Fruit fly (Drosophila melanogaster) whole organism, adult: ENCODE data around the gene Sfp87B.

Experiments
- CG11617 ChIP-seq: fragments of 200-800 bp; sonication (Bioruptor generic); optimal IDR thresholded peaks from 2 replicates; lab custom pipeline; 2017; ENCODE audit warnings: mild to moderate bottlenecking, missing biosample characterization, missing genetic modification reagents, missing genetic modification characterization
- CG12768 ChIP-seq: fragments of 200-800 bp; sonication (Bioruptor generic); optimal IDR thresholded peaks from 2 replicates; lab custom pipeline; 2017; ENCODE audit warnings: missing biosample characterization, missing genetic modification characterization, mild to moderate bottlenecking, moderate library complexity, missing genetic modification reagents
- CG14711 ChIP-seq: fragments of 200-800 bp; sonication (Bioruptor generic); optimal IDR thresholded peaks from 2 replicates; lab custom pipeline; 2018; ENCODE audit warnings: missing biosample characterization, mild to moderate bottlenecking, missing genetic modification characterization, moderate library complexity
- CG1620 ChIP-seq: fragments of 200-800 bp; sonication (Bioruptor generic); optimal IDR thresholded peaks from 2 replicates; lab custom pipeline; 2016; ENCODE audit warnings: missing biosample characterization, missing genetic modification characterization
- CG33017 ChIP-seq: fragments of 200-800 bp; sonication (Bioruptor generic); optimal IDR thresholded peaks from 2 replicates; lab custom pipeline; 2018; ENCODE audit warnings: missing biosample characterization, mild to moderate bottlenecking, missing genetic modification characterization, moderate library complexity
- CG5204 ChIP-seq: fragments of 200-800 bp; sonication (Bioruptor generic); optimal IDR thresholded peaks from 2 replicates; lab custom pipeline; 2016; ENCODE audit warnings: missing biosample characterization, missing genetic modification characterization
- CG7045 ChIP-seq: fragments of 200-800 bp; sonication (Bioruptor generic); optimal IDR thresholded peaks from 2 replicates; lab custom pipeline; 2017; ENCODE audit warnings: missing biosample characterization, mild to moderate bottlenecking, missing genetic modification characterization
- CG7101 ChIP-seq: fragments of 200-800 bp; sonication (Bioruptor generic); optimal IDR thresholded peaks from 2 replicates; lab custom pipeline; 2018; ENCODE audit warnings: missing biosample characterization, mild to moderate bottlenecking, missing genetic modification characterization, moderate library complexity
- Clk ChIP-seq: fragments of 200-800 bp; sonication (Bioruptor generic); optimal IDR thresholded peaks from 2 replicates; lab custom pipeline; 2017; ENCODE audit warnings: missing biosample characterization, missing genetic modification characterization
- Crg-1 ChIP-seq: fragments of 200-800 bp; sonication (Bioruptor generic); optimal IDR thresholded peaks from 2 replicates; lab custom pipeline; 2016; ENCODE audit warnings: missing biosample characterization, missing genetic modification characterization
- Hr96 ChIP-seq: fragments of 200-800 bp; sonication (Bioruptor generic); optimal IDR thresholded peaks from 2 replicates; lab custom pipeline; 2016; ENCODE audit warnings: missing biosample characterization, missing genetic modification characterization
- Mnt ChIP-seq: fragments of 200-800 bp; sonication (Bioruptor generic); optimal IDR thresholded peaks from 2 replicates; lab custom pipeline; 2016; ENCODE audit warnings: missing biosample characterization, mild to moderate bottlenecking, missing genetic modification characterization
- bab1 ChIP-seq: fragments of 200-800 bp; sonication (Bioruptor generic); optimal IDR thresholded peaks from 3 replicates; lab custom pipeline; 2019; ENCODE audit warnings: missing biosample characterization, mild to moderate bottlenecking, missing genetic modification characterization, moderate library complexity
- cic ChIP-seq: fragments of 200-800 bp; sonication (Bioruptor generic); optimal IDR thresholded peaks from 2 replicates; lab custom pipeline; 2017; ENCODE audit warnings: missing biosample characterization, mild to moderate bottlenecking, missing genetic modification characterization, moderate library complexity
- cnc ChIP-seq, 2 experiments: fragments of >200 bp; optimal IDR thresholded peaks; 2 replicates each; lab custom pipeline; 2017
- kay ChIP-seq: fragments of 200-800 bp; sonication (Bioruptor generic); peaks from one replicate; lab custom pipeline; 2016; ENCODE audit warnings: missing biosample characterization, missing genetic modification characterization, borderline replicate concordance
- ovo ChIP-seq: fragments of 200-800 bp; sonication (Bioruptor generic); optimal IDR thresholded peaks from 2 replicates; lab custom pipeline; 2016; ENCODE audit warnings: missing biosample characterization, missing genetic modification characterization
- pad ChIP-seq: fragments of 200-800 bp; sonication (Bioruptor generic); optimal IDR thresholded peaks from 3 replicates; lab custom pipeline; 2017; ENCODE audit warnings: missing biosample characterization, missing genetic modification characterization, mild to moderate bottlenecking, moderate library complexity, missing genetic modification reagents
- tj ChIP-seq: fragments of 200-800 bp; sonication (Bioruptor generic); optimal IDR thresholded peaks from 3 replicates; lab custom pipeline; 2017; ENCODE audit warnings: missing biosample characterization, mild to moderate bottlenecking, missing genetic modification characterization, moderate library complexity
- toe ChIP-seq: fragments of 200-800 bp; sonication (Bioruptor generic); optimal IDR thresholded peaks from 2 replicates; lab custom pipeline; 2016; ENCODE audit warnings: missing biosample characterization, missing genetic modification characterization

Gene Sfp87B

dm6 chr3R:12272826-12273225, at the start of gene Sfp87B:
Gene Sfp87B (plus strand): TSS chr3R:12273126.
- TF ChIP-seq bab1 (GFP tag; lab: Kevin White, UChicago) (no peak), CG7101 (tag; lab: Kevin White, UChicago) (no peak), pad (GFP tag; lab: Kevin White, UChicago) (no peak), CG7045 (GFP tag; lab: Kevin White, UChicago) (no peak), CG5204 (no peak), CG11617 (GFP tag; lab: Kevin White, UChicago) (no peak), cic (GFP tag; lab: Kevin White, UChicago) (no peak), toe (no peak), CG1620 (no peak)

- no peak for TF ChIP-seq CG33017 (tag; lab: Kevin White, UChicago)
- TF ChIP-seq CG1620, result no peak
- TF ChIP-seq cic (GFP tag; lab: Kevin White, UChicago), result no peak
- no peak for TF ChIP-seq CG5204
- no peak for TF ChIP-seq kay (GFP tag; lab: Kevin White, UChicago)
- no peak for TF ChIP-seq cnc (optimal IDR thresholded peaks at IDR 0.05; lab: Kevin White, UChicago)
- no peak for TF ChIP-seq CG7101 (tag; lab: Kevin White, UChicago)
- no peak for TF ChIP-seq CG12768 (GFP tag; lab: Kevin White, UChicago)
- no peak for TF ChIP-seq CG7045 (GFP tag; lab: Kevin White, UChicago)
- TF ChIP-seq CG11617 (GFP tag; lab: Kevin White, UChicago), result no peak
- TF ChIP-seq Crg-1 (GFP tag; lab: Kevin White, UChicago), result no peak
- no peak for TF ChIP-seq Mnt (GFP tag; lab: Kevin White, UChicago)
- TF ChIP-seq ovo (GFP tag; lab: Kevin White, UChicago), result no peak
- no peak for TF ChIP-seq Hr96 (GFP tag; lab: Kevin White, UChicago)
These were observed 48.0 kb upstream of the Sfp87B start, which contains the start of gene CG17404 for dm6 chr3R:12224919-12225318. Gene CG17404 (minus strand): TSS chr3R:12225019.

- TF ChIP-seq ovo (GFP tag; lab: Kevin White, UChicago) (no peak), kay (GFP tag; lab: Kevin White, UChicago) (no peak), CG12768 (GFP tag; lab: Kevin White, UChicago) (no peak), pad (GFP tag; lab: Kevin White, UChicago) (no peak), CG11617 (GFP tag; lab: Kevin White, UChicago) (no peak), CG7101 (tag; lab: Kevin White, UChicago) (no peak), cnc (optimal IDR thresholded peaks at IDR 0.05; lab: Kevin White, UChicago) (no peak), CG1620 (no peak), CG7045 (GFP tag; lab: Kevin White, UChicago) (no peak), CG5204 (no peak), Mnt (GFP tag; lab: Kevin White, UChicago) (no peak), Crg-1 (GFP tag; lab: Kevin White, UChicago) (no peak), CG33017 (tag; lab: Kevin White, UChicago) (no peak), CG14711 (tag; lab: Kevin White, UChicago) (no peak), toe (no peak), Hr96 (GFP tag; lab: Kevin White, UChicago) (no peak), tj (GFP tag; lab: Kevin White, UChicago) (no peak), bab1 (GFP tag; lab: Kevin White, UChicago) (no peak), Clk (GFP tag; lab: Kevin White, UChicago) (no peak)
These were observed 46.7 kb upstream of the Sfp87B start, which contains the start of gene CG12256 for dm6 chr3R:12226239-12226638. Gene CG12256 (minus strand): TSS chr3R:12226339.

dm6 chr3R:12229113-12229512, 43.8 kb upstream of the Sfp87B start, which contains the start of gene CG3916:
Gene CG3916 (plus strand): TSS chr3R:12229413.
- TF ChIP-seq CG14711 (tag; lab: Kevin White, UChicago), result no peak
- no peak for TF ChIP-seq Clk (GFP tag; lab: Kevin White, UChicago)
- no peak for TF ChIP-seq Mnt (GFP tag; lab: Kevin White, UChicago)
- TF ChIP-seq toe, result no peak
- no peak for TF ChIP-seq CG33017 (tag; lab: Kevin White, UChicago)
- TF ChIP-seq CG5204, result no peak
- no peak for TF ChIP-seq bab1 (GFP tag; lab: Kevin White, UChicago)
- no peak for TF ChIP-seq Hr96 (GFP tag; lab: Kevin White, UChicago)
- no peak for TF ChIP-seq Crg-1 (GFP tag; lab: Kevin White, UChicago)
- no peak for TF ChIP-seq CG11617 (GFP tag; lab: Kevin White, UChicago)
- no peak for TF ChIP-seq CG7101 (tag; lab: Kevin White, UChicago)
- TF ChIP-seq CG12768 (GFP tag; lab: Kevin White, UChicago), result no peak
- TF ChIP-seq ovo (GFP tag; lab: Kevin White, UChicago), result no peak

- no peak for TF ChIP-seq CG11617 (GFP tag; lab: Kevin White, UChicago)
- no peak for TF ChIP-seq CG7045 (GFP tag; lab: Kevin White, UChicago)
- TF ChIP-seq Clk (GFP tag; lab: Kevin White, UChicago), result no peak
- no peak for TF ChIP-seq CG1620
- TF ChIP-seq CG33017 (tag; lab: Kevin White, UChicago), result no peak
- TF ChIP-seq CG5204, result no peak
- no peak for TF ChIP-seq ovo (GFP tag; lab: Kevin White, UChicago)
- no peak for TF ChIP-seq cnc (optimal IDR thresholded peaks at IDR 0.05; lab: Kevin White, UChicago)
These were observed 40.3 kb upstream of the Sfp87B start, which contains the start of gene Pglym87 for dm6 chr3R:12232629-12233028. Gene Pglym87 (minus strand): TSS chr3R:12232729.

dm6 chr3R:12234584-12234983, 38.3 kb upstream of the Sfp87B start, which contains the start of gene Cyp313a5:
Gene Cyp313a5 (minus strand): TSS chr3R:12234684.
- TF ChIP-seq CG12768 (GFP tag; lab: Kevin White, UChicago), result no peak
- TF ChIP-seq kay (GFP tag; lab: Kevin White, UChicago), result no peak
- TF ChIP-seq CG7101 (tag; lab: Kevin White, UChicago), result no peak
- TF ChIP-seq cic (GFP tag; lab: Kevin White, UChicago), result no peak
- no peak for TF ChIP-seq Crg-1 (GFP tag; lab: Kevin White, UChicago)
- no peak for TF ChIP-seq pad (GFP tag; lab: Kevin White, UChicago)
- TF ChIP-seq CG1620, result no peak
- TF ChIP-seq Mnt (GFP tag; lab: Kevin White, UChicago), result no peak
